Worm (Caenorhabditis elegans): Measurements from ENCODE around the gene bcat-1.
A peak's percentile ranks its signal among the peaks of the same experiment; 100 is the strongest.

ce11 chrX:12876795-12877530 is at the start of gene bcat-1:
- TF ChIP-seq ama-1 (optimal IDR thresholded peaks at IDR 0.05) (peak; percentile 43), pqm-1 (tag; optimal IDR thresholded peaks at IDR 0.05) (no peak), fkh-10 (GFP tag; optimal IDR thresholded peaks at IDR 0.05) (no peak), unc-39 (tag; optimal IDR thresholded peaks at IDR 0.05) (no peak), ztf-11 (tag; optimal IDR thresholded peaks at IDR 0.05) (no peak), egl-5 (tag; optimal IDR thresholded peaks at IDR 0.05) (peak; percentile 34), elt-3 (tag; optimal IDR thresholded peaks at IDR 0.05) (no peak), ceh-28 (tag; optimal IDR thresholded peaks at IDR 0.05) (no peak), nhr-23 (tag; optimal IDR thresholded peaks at IDR 0.05) (no peak), ztf-4 (tag; optimal IDR thresholded peaks at IDR 0.05) (no peak), tbx-2 (tag; optimal IDR thresholded peaks at IDR 0.05) (peak; percentile 20), elt-1 (tag; optimal IDR thresholded peaks at IDR 0.05) (no peak)
